Fruit fly (Drosophila melanogaster) whole organism, wandering third instar larva: ENCODE data around the gene CG18262.

Experiments
- Dfd ChIP-seq: fragments of >200 bp; optimal IDR thresholded peaks from 2 replicates; lab custom pipeline; 2017; ENCODE audit warnings: missing biosample characterization, missing genetic modification characterization
- HLH106 ChIP-seq: fragments of 200-800 bp; optimal IDR thresholded peaks from 3 replicates; lab custom pipeline; 2019; ENCODE audit warnings: missing biosample characterization, mild to moderate bottlenecking, missing genetic modification characterization, moderate library complexity
- Hr78 ChIP-seq: fragments of >200 bp; optimal IDR thresholded peaks from 2 replicates; lab custom pipeline; 2017; ENCODE audit warnings: missing biosample characterization, missing genetic modification characterization
- Rel ChIP-seq, 2 experiments: fragments of 200-800 bp; sonication (Bioruptor generic) in 1 of 2; optimal IDR thresholded peaks; 2 replicates in 1 of 2; 3 replicates in 1 of 2; lab custom pipeline; 2016 to 2019; ENCODE audit warnings: mild to moderate bottlenecking in 2 of 2, missing biosample characterization in 2 of 2, missing genetic modification characterization in 2 of 2, moderate library complexity in 1 of 2
- Sp1 ChIP-seq: fragments of 200-800 bp; sonication (Bioruptor generic); optimal IDR thresholded peaks from 3 replicates; lab custom pipeline; 2019; ENCODE audit warnings: missing biosample characterization, mild to moderate bottlenecking, missing genetic modification characterization, moderate library complexity
- fru ChIP-seq: fragments of 200-800 bp; sonication (Bioruptor generic); optimal IDR thresholded peaks from 3 replicates; lab custom pipeline; 2016; ENCODE audit warnings: missing biosample characterization, mild to moderate bottlenecking, missing genetic modification characterization
- h ChIP-seq: fragments of 200-800 bp; sonication (Bioruptor generic); optimal IDR thresholded peaks from 3 replicates; lab custom pipeline; 2016; ENCODE audit warnings: missing biosample characterization, mild to moderate bottlenecking, missing genetic modification characterization
- jim ChIP-seq: fragments of 175-275, 200-325 bp; sonication (Bioruptor generic); optimal IDR thresholded peaks from 2 replicates; lab custom pipeline; 2016; ENCODE audit warnings: missing biosample characterization, mild to moderate bottlenecking, missing genetic modification characterization
- psq ChIP-seq: fragments of 200-800 bp; sonication (Bioruptor generic); optimal IDR thresholded peaks from 3 replicates; lab custom pipeline; 2017; ENCODE audit warnings: missing biosample characterization, mild to moderate bottlenecking, missing genetic modification characterization, moderate library complexity

The CG18262 gene

dm6 chrX:8198935-8199580 is 46.3 kb downstream of the CG18262 start:
- TF ChIP-seq HLH106 (no peak), h (GFP tag; lab: Kevin White, UChicago) (peak; percentile 19), Rel (GFP tag; optimal IDR thresholded peaks at IDR 0.05; lab: Kevin White, UChicago) (no peak), Rel (tag; optimal IDR thresholded peaks at IDR 0.05; lab: Kevin White, UChicago) (peak; percentile 94), Sp1 (peak; percentile 26), psq (GFP tag; lab: Kevin White, UChicago) (peak; percentile 3), jim (GFP tag; lab: Kevin White, UChicago) (no peak)
- TF ChIP-seq, all 38 proteins: peak for 4

- TF ChIP-seq Hr78 (GFP tag; lab: Kevin White, UChicago) (no peak), Dfd (GFP tag; lab: Kevin White, UChicago) (peak; percentile 93), fru (GFP tag; lab: Kevin White, UChicago) (peak; percentile 8)
Measured at dm6 chrX:8202724-8203362, 50.1 kb downstream of the CG18262 start.
